Worm (Caenorhabditis elegans) whole organism, L3 larva: ENCODE measurements around the gene F18A12.7.

Source experiments
- ceh-82 ChIP-seq: fragments of 150-350 bp; optimal IDR thresholded peaks from 2 replicates; lab custom pipeline; 2014; ENCODE audit warnings: missing biosample characterization, missing genetic modification characterization
- daf-12 ChIP-seq: fragments of 150-350 bp; optimal IDR thresholded peaks from 2 replicates; lab custom pipeline; 2014; ENCODE audit warnings: missing biosample characterization, missing genetic modification reagents, missing genetic modification characterization
- egl-27 ChIP-seq: sonication (generic microtip); optimal IDR thresholded peaks from 4 replicates; lab custom pipeline; 2017; ENCODE audit warnings: missing biosample characterization, missing genetic modification reagents, missing genetic modification characterization
- elt-1 ChIP-seq: fragments of 150-350 bp; optimal IDR thresholded peaks from 2 replicates; lab custom pipeline; 2014; ENCODE audit warnings: missing biosample characterization, missing genetic modification characterization
- elt-2 ChIP-seq: sonication (generic microtip); optimal IDR thresholded peaks from 2 replicates; lab custom pipeline; 2016; ENCODE audit warnings: missing genetic modification reagents, mild to moderate bottlenecking, missing genetic modification characterization, missing compliant biosample characterization
- eor-1 ChIP-seq, 2 experiments: fragments of 150-350 bp; optimal IDR thresholded peaks; 2 replicates each; lab custom pipeline; 2014 to 2018; ENCODE audit warnings: missing biosample characterization in 2 of 2, missing genetic modification characterization in 2 of 2
- fkh-10 ChIP-seq: sonication (generic microtip); optimal IDR thresholded peaks from 2 replicates; lab custom pipeline; 2017; ENCODE audit warnings: missing biosample characterization, missing genetic modification reagents, missing genetic modification characterization
- fkh-2 ChIP-seq: fragments of 150-350 bp; optimal IDR thresholded peaks from 2 replicates; lab custom pipeline; 2014; ENCODE audit warnings: missing biosample characterization, missing genetic modification reagents, missing genetic modification characterization
- jun-1 ChIP-seq: fragments of 150-350 bp; optimal IDR thresholded peaks from 2 replicates; lab custom pipeline; 2014; ENCODE audit warnings: missing biosample characterization, missing genetic modification reagents, missing genetic modification characterization
- lin-15B ChIP-seq: fragments of 150-350 bp; optimal IDR thresholded peaks from 2 replicates; lab custom pipeline; 2014; ENCODE audit warnings: missing biosample characterization, missing genetic modification characterization
- lsy-12 ChIP-seq: sonication (generic microtip); optimal IDR thresholded peaks from 2 replicates; lab custom pipeline; 2016; ENCODE audit warnings: mild to moderate bottlenecking, missing genetic modification characterization, missing compliant biosample characterization
- mdl-1 ChIP-seq: fragments of 150-350 bp; optimal IDR thresholded peaks from 2 replicates; lab custom pipeline; 2014; ENCODE audit warnings: missing biosample characterization, missing genetic modification characterization
- nfya-1 ChIP-seq: sonication (generic microtip); optimal IDR thresholded peaks from 2 replicates; lab custom pipeline; 2017; ENCODE audit warnings: missing genetic modification characterization, mild to moderate bottlenecking, missing compliant biosample characterization, antibody characterized with exemption, moderate library complexity; ENCODE audit not compliant: insufficient read depth
- nhr-11 ChIP-seq: fragments of 150-350 bp; optimal IDR thresholded peaks from 2 replicates; lab custom pipeline; 2014; ENCODE audit warnings: missing biosample characterization, missing genetic modification characterization
- nhr-12 ChIP-seq: fragments of 150-350 bp; optimal IDR thresholded peaks from 2 replicates; lab custom pipeline; 2014; ENCODE audit warnings: missing biosample characterization, missing genetic modification characterization
- nhr-237 ChIP-seq: fragments of 150-350 bp; optimal IDR thresholded peaks from 2 replicates; lab custom pipeline; 2014; ENCODE audit warnings: missing biosample characterization, missing genetic modification characterization
- nhr-25 ChIP-seq: sonication (generic microtip); optimal IDR thresholded peaks from 2 replicates; lab custom pipeline; 2017; ENCODE audit warnings: missing biosample characterization, missing genetic modification characterization
- nhr-28 ChIP-seq: fragments of 150-350 bp; optimal IDR thresholded peaks from 2 replicates; lab custom pipeline; 2014; ENCODE audit warnings: missing biosample characterization, missing genetic modification characterization
- nhr-43 ChIP-seq: sonication (generic microtip); optimal IDR thresholded peaks from 2 replicates; lab custom pipeline; 2016; ENCODE audit warnings: mild to moderate bottlenecking, missing genetic modification characterization, missing compliant biosample characterization; ENCODE audit not compliant: poor library complexity, severe bottlenecking
- nhr-67 ChIP-seq: fragments of 150-350 bp; optimal IDR thresholded peaks from 2 replicates; lab custom pipeline; 2014; ENCODE audit warnings: missing biosample characterization, missing genetic modification characterization
- nhr-76 ChIP-seq: fragments of 150-350 bp; sonication (generic microtip); optimal IDR thresholded peaks from 5 replicates; lab custom pipeline; 2014; ENCODE audit warnings: missing biosample characterization, missing genetic modification characterization
- nhr-77 ChIP-seq: fragments of 150-350 bp; optimal IDR thresholded peaks from 2 replicates; lab custom pipeline; 2014; ENCODE audit warnings: missing biosample characterization, missing genetic modification characterization
- pha-4 ChIP-seq: fragments of 150-350 bp; optimal IDR thresholded peaks from 2 replicates; lab custom pipeline; 2014; ENCODE audit warnings: missing biosample characterization, missing genetic modification reagents, missing genetic modification characterization
- pqm-1 ChIP-seq: fragments of 150-350 bp; optimal IDR thresholded peaks from 2 replicates; lab custom pipeline; 2017; ENCODE audit warnings: missing biosample characterization, missing genetic modification characterization, inconsistent platforms
- snpc-4 ChIP-seq: fragments of 150-350 bp; optimal IDR thresholded peaks from 2 replicates; lab custom pipeline; 2014; ENCODE audit warnings: missing biosample characterization, missing genetic modification characterization
- tbx-2 ChIP-seq: sonication (generic microtip); optimal IDR thresholded peaks from 2 replicates; lab custom pipeline; 2016; ENCODE audit warnings: mild to moderate bottlenecking, missing genetic modification characterization, missing compliant biosample characterization
- unc-39 ChIP-seq: sonication (generic microtip); optimal IDR thresholded peaks from 4 replicates; lab custom pipeline; 2017; ENCODE audit warnings: missing biosample characterization, missing genetic modification characterization
- unc-62 ChIP-seq: fragments of 150-350 bp; sonication (generic microtip); optimal IDR thresholded peaks from 4 replicates; lab custom pipeline; 2014; ENCODE audit warnings: missing biosample characterization, missing genetic modification reagents, missing genetic modification characterization
- zag-1 ChIP-seq: fragments of 150-350 bp; optimal IDR thresholded peaks from 2 replicates; lab custom pipeline; 2014; ENCODE audit warnings: missing biosample characterization, missing genetic modification characterization
- ztf-11 ChIP-seq: fragments of 150-350 bp; optimal IDR thresholded peaks from 2 replicates; lab custom pipeline; 2014; ENCODE audit warnings: missing biosample characterization, missing genetic modification characterization
- ztf-4 ChIP-seq: fragments of 150-350 bp; optimal IDR thresholded peaks from 2 replicates; lab custom pipeline; 2014; ENCODE audit warnings: missing biosample characterization, missing genetic modification characterization

F18A12.7 gene

ce11 chrII:3414383-3414910, at the start of gene F18A12.7, which contains the start of gene F18A12.2:
Gene F18A12.7, minus strand, starts transcription at chrII:3414483.
Gene F18A12.2, plus strand, starts transcription at chrII:3414860.
- TF ChIP-seq fkh-2 (no peak), nhr-11 (no peak), tbx-2 (tag; lab: Kevin White, UChicago) (no peak)

ce11 chrII:3463097-3463496, 48.8 kb upstream of the F18A12.7 start, which contains the start of gene C16C8.9:
Gene C16C8.9, minus strand, starts transcription at chrII:3463197.
- TF ChIP-seq nhr-67 (tag; lab: Kevin White, UChicago) (no peak), nhr-76 (tag; lab: Kevin White, UChicago) (no peak), jun-1 (tag; lab: Kevin White, UChicago) (no peak), nhr-28 (tag; lab: Kevin White, UChicago) (no peak), lin-15B (tag; lab: Kevin White, UChicago) (no peak), nhr-12 (tag; lab: Kevin White, UChicago) (no peak), ztf-4 (tag; lab: Kevin White, UChicago) (no peak), nhr-43 (tag; lab: Kevin White, UChicago) (no peak), tbx-2 (tag; lab: Kevin White, UChicago) (no peak), nhr-77 (tag; lab: Kevin White, UChicago) (no peak), pha-4 (tag; lab: Kevin White, UChicago) (no peak), pqm-1 (tag; lab: Kevin White, UChicago) (no peak), nfya-1 (tag; lab: Kevin White, UChicago) (no peak), daf-12 (tag; lab: Kevin White, UChicago) (no peak), ztf-11 (tag; lab: Kevin White, UChicago) (no peak), unc-39 (tag; lab: Kevin White, UChicago) (no peak)

- no peak for TF ChIP-seq elt-1 (tag; lab: Kevin White, UChicago)
- no peak for TF ChIP-seq daf-12 (tag; lab: Kevin White, UChicago)
- no peak for TF ChIP-seq fkh-10
- no peak for TF ChIP-seq elt-2 (tag; lab: Kevin White, UChicago)
- TF ChIP-seq nhr-43 (tag; lab: Kevin White, UChicago): no peak
These were observed 47.3 kb upstream of the F18A12.7 start, which contains the start of gene C16C8.8 for ce11 chrII:3461586-3461985. Gene C16C8.8, minus strand, starts transcription at chrII:3461686.

ce11 chrII:3460048-3460447, 45.8 kb upstream of the F18A12.7 start, which contains the start of gene C16C8.7:
Gene C16C8.7, minus strand, starts transcription at chrII:3460148.
- TF ChIP-seq lsy-12 (tag; lab: Kevin White, UChicago): no peak
- no peak for TF ChIP-seq eor-1 (tag; optimal IDR thresholded peaks at IDR 0.05; lab: Kevin White, UChicago)
- no peak for TF ChIP-seq nhr-76 (tag; lab: Kevin White, UChicago)
- TF ChIP-seq daf-12 (tag; lab: Kevin White, UChicago): no peak
- TF ChIP-seq lin-15B (tag; lab: Kevin White, UChicago): no peak
- no peak for TF ChIP-seq snpc-4 (tag; lab: Kevin White, UChicago)
- TF ChIP-seq nhr-237 (tag; lab: Kevin White, UChicago): no peak
- no peak for TF ChIP-seq ztf-4 (tag; lab: Kevin White, UChicago)
- TF ChIP-seq nhr-43 (tag; lab: Kevin White, UChicago): no peak
- TF ChIP-seq zag-1 (tag; lab: Kevin White, UChicago): no peak
- no peak for TF ChIP-seq unc-39 (tag; lab: Kevin White, UChicago)
- TF ChIP-seq fkh-10: no peak
- no peak for TF ChIP-seq pqm-1 (tag; lab: Kevin White, UChicago)
- TF ChIP-seq nhr-25 (tag; lab: Kevin White, UChicago): no peak
- no peak for TF ChIP-seq unc-62 (GFP tag; lab: Kevin White, UChicago)
- no peak for TF ChIP-seq fkh-2
- no peak for TF ChIP-seq mdl-1 (tag; lab: Kevin White, UChicago)
- TF ChIP-seq ceh-82 (tag; lab: Kevin White, UChicago): no peak

- no peak for TF ChIP-seq unc-39 (tag; lab: Kevin White, UChicago)
- no peak for TF ChIP-seq nhr-12 (tag; lab: Kevin White, UChicago)
- TF ChIP-seq nhr-237 (tag; lab: Kevin White, UChicago): no peak
- no peak for TF ChIP-seq mdl-1 (tag; lab: Kevin White, UChicago)
- no peak for TF ChIP-seq nfya-1 (tag; lab: Kevin White, UChicago)
- no peak for TF ChIP-seq egl-27
- no peak for TF ChIP-seq lin-15B (tag; lab: Kevin White, UChicago)
- no peak for TF ChIP-seq pqm-1 (tag; lab: Kevin White, UChicago)
These were observed 44.9 kb upstream of the F18A12.7 start for ce11 chrII:3459199-3459598.
